Fruit fly (Drosophila melanogaster) whole organism, embryonic: ENCODE data around the gene Plap.

ENCODE experiments used
- ATbp ChIP-seq: fragments of 200-800 bp; sonication (Bioruptor generic); optimal IDR thresholded peaks from 2 replicates; lab custom pipeline; 2017; ENCODE audit warnings: missing biosample characterization, mild to moderate bottlenecking, missing genetic modification characterization, missing genetic modification reagents
- Asciz ChIP-seq: fragments of 200-800 bp; sonication (Bioruptor generic); optimal IDR thresholded peaks from 2 replicates; lab custom pipeline; 2017; ENCODE audit warnings: missing biosample characterization, mild to moderate bottlenecking, missing genetic modification characterization, missing genetic modification reagents
- Bdp1 ChIP-seq: fragments of 200-800 bp; sonication (Bioruptor generic); optimal IDR thresholded peaks from 3 replicates; lab custom pipeline; 2016; ENCODE audit warnings: missing biosample characterization, missing genetic modification characterization
- BtbVII ChIP-seq: fragments of 200-800 bp; sonication (Bioruptor generic); optimal IDR thresholded peaks from 3 replicates; lab custom pipeline; 2017; ENCODE audit warnings: missing biosample characterization, mild to moderate bottlenecking, missing genetic modification characterization
- CG10274 ChIP-seq: fragments of 200-800 bp; sonication (Bioruptor generic); optimal IDR thresholded peaks from 3 replicates; lab custom pipeline; 2017; ENCODE audit warnings: missing biosample characterization, mild to moderate bottlenecking, missing genetic modification characterization
- CG11247 ChIP-seq: fragments of 200-800 bp; sonication (Bioruptor generic); IDR thresholded peaks from 2 replicates; pipeline ENCODE4 v1.3.6; 2022; ENCODE audit warnings: missing biosample characterization, missing genetic modification characterization
- CG11504 ChIP-seq: fragments of 200-800 bp; sonication (Bioruptor generic); optimal IDR thresholded peaks from 3 replicates; lab custom pipeline; 2019; ENCODE audit warnings: missing biosample characterization, mild to moderate bottlenecking, missing genetic modification characterization, moderate library complexity
- CG11696 ChIP-seq: fragments of 200-800 bp; sonication (Bioruptor generic); IDR thresholded peaks from 2 replicates; pipeline ENCODE4 v1.3.6; 2022; ENCODE audit warnings: missing biosample characterization, missing genetic modification characterization
- CG12236 ChIP-seq: fragments of 200-800 bp; sonication (Bioruptor generic); optimal IDR thresholded peaks from 2 replicates; lab custom pipeline; 2016; ENCODE audit warnings: missing biosample characterization, missing genetic modification characterization
- CG13123 ChIP-seq: fragments of 200-800 bp; sonication (Bioruptor generic); optimal IDR thresholded peaks from 2 replicates; lab custom pipeline; 2016; ENCODE audit warnings: missing biosample characterization, missing genetic modification characterization
- CG13287 ChIP-seq: fragments of 200-800 bp; sonication (Bioruptor generic); IDR thresholded peaks from 2 replicates; pipeline ENCODE4 v1.3.6; 2022; ENCODE audit warnings: missing biosample characterization, missing genetic modification characterization; ENCODE audit not compliant: partially characterized antibody
- CG1602 ChIP-seq: fragments of 200-800 bp; sonication (Bioruptor generic); optimal IDR thresholded peaks from 3 replicates; lab custom pipeline; 2016; ENCODE audit warnings: missing biosample characterization, missing genetic modification characterization
- CG16815 ChIP-seq: fragments of 200-800 bp; sonication (Bioruptor generic); optimal IDR thresholded peaks from 3 replicates; lab custom pipeline; 2017; ENCODE audit warnings: missing biosample characterization, mild to moderate bottlenecking, missing genetic modification characterization
- CG17612 ChIP-seq: fragments of 200-800 bp; sonication (Bioruptor generic); IDR thresholded peaks from 2 replicates; pipeline ENCODE4 v1.3.6; 2022; ENCODE audit warnings: missing biosample characterization, missing genetic modification characterization
- CG18764 ChIP-seq: fragments of 200-800 bp; sonication (Bioruptor generic); optimal IDR thresholded peaks from 3 replicates; lab custom pipeline; 2016; ENCODE audit warnings: missing biosample characterization, missing genetic modification characterization
- CG33557 ChIP-seq: fragments of 200-800 bp; sonication (Bioruptor generic); optimal IDR thresholded peaks from 2 replicates; lab custom pipeline; 2019; ENCODE audit warnings: missing biosample characterization, mild to moderate bottlenecking, missing genetic modification characterization, moderate library complexity
- CG5245 ChIP-seq: fragments of 200-800 bp; sonication (Bioruptor generic); optimal IDR thresholded peaks from 3 replicates; lab custom pipeline; 2016; ENCODE audit warnings: missing biosample characterization, missing genetic modification characterization
- CG5953 ChIP-seq: fragments of 200-800 bp; sonication (Bioruptor generic); IDR thresholded peaks from 2 replicates; pipeline ENCODE4 v1.3.6; 2022; ENCODE audit warnings: missing biosample characterization, missing genetic modification characterization
- CG7786 ChIP-seq: fragments of 200-800 bp; sonication (Bioruptor generic); optimal IDR thresholded peaks from 2 replicates; lab custom pipeline; 2016; ENCODE audit warnings: missing biosample characterization, missing genetic modification characterization
- CG7839 ChIP-seq: fragments of 200-800 bp; sonication (Bioruptor generic); optimal IDR thresholded peaks from 3 replicates; lab custom pipeline; 2018; ENCODE audit warnings: missing biosample characterization, mild to moderate bottlenecking, missing genetic modification characterization, moderate library complexity
- CG8478 ChIP-seq: fragments of >200 bp; optimal IDR thresholded peaks from 2 replicates; lab custom pipeline; 2018
- CkIIα-i1 ChIP-seq: fragments of 200-800 bp; sonication (Bioruptor generic); IDR thresholded peaks from 2 replicates; pipeline ENCODE4 v1.3.6; 2022; ENCODE audit warnings: missing biosample characterization, missing genetic modification characterization
- Dll ChIP-seq: fragments of 200-800 bp; sonication (Bioruptor generic); IDR thresholded peaks from 4 replicates; pipeline ENCODE4 v1.3.6; 2022; ENCODE audit warnings: missing biosample characterization, missing genetic modification characterization; ENCODE audit not compliant: partially characterized antibody
- Fer3 ChIP-seq: fragments of 200-800 bp; sonication (Bioruptor generic); optimal IDR thresholded peaks from 2 replicates; lab custom pipeline; 2018; ENCODE audit warnings: missing biosample characterization, mild to moderate bottlenecking, missing genetic modification characterization, moderate library complexity
- GATAe ChIP-seq: fragments of 200-800 bp; sonication (Bioruptor generic); conservative IDR thresholded peaks from 2 replicates; pipeline ENCODE4 v1.3.6; 2022; ENCODE audit warnings: missing biosample characterization, missing genetic modification characterization
- HLH4C ChIP-seq: fragments of 200-800 bp; sonication (Bioruptor generic); IDR thresholded peaks from 3 replicates; pipeline ENCODE4 v1.3.6; 2022; ENCODE audit warnings: missing biosample characterization, missing genetic modification characterization; ENCODE audit not compliant: partially characterized antibody
- HLHmδ ChIP-seq: fragments of 200-800 bp; sonication (Bioruptor generic); optimal IDR thresholded peaks from 2 replicates; lab custom pipeline; 2018; ENCODE audit warnings: missing biosample characterization, mild to moderate bottlenecking, missing genetic modification characterization, moderate library complexity
- MTF-1 ChIP-seq: fragments of 200-800 bp; sonication (Bioruptor generic); optimal IDR thresholded peaks from 2 replicates; lab custom pipeline; 2018; ENCODE audit warnings: missing biosample characterization, mild to moderate bottlenecking, missing genetic modification characterization, borderline replicate concordance
- Myb ChIP-seq: fragments of 200-800 bp; sonication (Bioruptor generic); optimal IDR thresholded peaks from 2 replicates; lab custom pipeline; 2016; ENCODE audit warnings: missing biosample characterization, missing genetic modification characterization
- Pdp1 ChIP-seq, 2 experiments: fragments of 200-800 bp; sonication (Bioruptor generic); optimal IDR thresholded peaks; 3 replicates each; lab custom pipeline; 2016; ENCODE audit warnings: missing biosample characterization in 2 of 2, missing genetic modification characterization in 2 of 2, mild to moderate bottlenecking in 1 of 2, moderate library complexity in 1 of 2
- Sox102F ChIP-seq: fragments of 200-800 bp; sonication (Bioruptor generic); optimal IDR thresholded peaks from 2 replicates; lab custom pipeline; 2018; ENCODE audit warnings: missing biosample characterization, mild to moderate bottlenecking, missing genetic modification characterization, moderate library complexity
- Ssrp ChIP-seq: fragments of 200-800 bp; sonication (Bioruptor generic); optimal IDR thresholded peaks from 2 replicates; lab custom pipeline; 2018; ENCODE audit warnings: missing biosample characterization, mild to moderate bottlenecking, missing genetic modification characterization, moderate library complexity
- Trl ChIP-seq, 3 experiments: fragments of >200 bp in 2 of 3; fragments of 200-800 bp in 1 of 3; sonication (Bioruptor generic) in 1 of 3; optimal IDR thresholded peaks; 2 replicates in 1 of 3; 3 replicates in 2 of 3; lab custom pipeline; 2016 to 2017; ENCODE audit warnings: missing biosample characterization in 1 of 3, missing genetic modification characterization in 1 of 3
- ac ChIP-seq: fragments of 200-800 bp; sonication (Bioruptor generic); optimal IDR thresholded peaks from 3 replicates; lab custom pipeline; 2017; ENCODE audit warnings: missing biosample characterization, mild to moderate bottlenecking, missing genetic modification characterization
- chm ChIP-seq: fragments of 200-800 bp; sonication (Bioruptor generic); IDR thresholded peaks from 2 replicates; pipeline ENCODE4 v1.3.6; 2022; ENCODE audit warnings: missing biosample characterization, missing genetic modification characterization
- dm ChIP-seq: fragments of 200-800 bp; sonication (Bioruptor generic); optimal IDR thresholded peaks from 3 replicates; lab custom pipeline; 2016; ENCODE audit warnings: missing biosample characterization, missing genetic modification characterization
- ewg ChIP-seq: fragments of 200-800 bp; sonication (Bioruptor generic); optimal IDR thresholded peaks from 3 replicates; lab custom pipeline; 2017; ENCODE audit warnings: mild to moderate bottlenecking, missing biosample characterization, missing genetic modification reagents, missing genetic modification characterization
- hbn ChIP-seq: fragments of 200-800 bp; sonication (Bioruptor generic); IDR thresholded peaks from 2 replicates; pipeline ENCODE4 v1.3.6; 2022; ENCODE audit warnings: missing biosample characterization, missing genetic modification characterization; ENCODE audit not compliant: partially characterized antibody
- inv ChIP-seq: fragments of 200-800 bp; sonication (Bioruptor generic); IDR thresholded peaks from 2 replicates; pipeline ENCODE4 v1.3.6; 2022; ENCODE audit warnings: missing biosample characterization, missing genetic modification characterization; ENCODE audit not compliant: partially characterized antibody
- lilli ChIP-seq: fragments of 200-800 bp; sonication (Bioruptor generic); optimal IDR thresholded peaks from 3 replicates; lab custom pipeline; 2016; ENCODE audit warnings: missing biosample characterization, missing genetic modification characterization
- nerfin-2 ChIP-seq: fragments of 200-800 bp; sonication (Bioruptor generic); IDR thresholded peaks from 2 replicates; pipeline ENCODE4 v1.3.6; 2022; ENCODE audit warnings: missing biosample characterization, missing genetic modification characterization; ENCODE audit not compliant: partially characterized antibody
- onecut ChIP-seq: fragments of 200-800 bp; sonication (Bioruptor generic); IDR thresholded peaks from 2 replicates; pipeline ENCODE4 v1.3.6; 2022; ENCODE audit warnings: missing biosample characterization, missing genetic modification characterization
- org-1 ChIP-seq: fragments of 200-800 bp; sonication (Bioruptor generic); optimal IDR thresholded peaks from 2 replicates; lab custom pipeline; 2017; ENCODE audit warnings: missing biosample characterization, missing genetic modification characterization
- repo ChIP-seq: fragments of 200-800 bp; sonication (Bioruptor generic); optimal IDR thresholded peaks from 2 replicates; lab custom pipeline; 2016; ENCODE audit warnings: missing biosample characterization, missing genetic modification characterization
- sens-2 ChIP-seq: fragments of 200-800 bp; sonication (Bioruptor generic); IDR thresholded peaks from 2 replicates; pipeline ENCODE4 v1.3.6; 2022; ENCODE audit warnings: missing biosample characterization, missing genetic modification characterization
- tgo ChIP-seq: fragments of 200-800 bp; sonication (Bioruptor generic); IDR thresholded peaks from 3 replicates; pipeline ENCODE4 v1.3.6; 2022; ENCODE audit warnings: missing biosample characterization, missing genetic modification characterization
- wek ChIP-seq: fragments of 200-800 bp; sonication (Bioruptor generic); optimal IDR thresholded peaks from 3 replicates; lab custom pipeline; 2018; ENCODE audit warnings: missing biosample characterization, mild to moderate bottlenecking, missing genetic modification characterization, moderate library complexity
- yki ChIP-seq: fragments of >200 bp; optimal IDR thresholded peaks from 3 replicates; lab custom pipeline; 2018
- zen2 ChIP-seq: fragments of 200-800 bp; sonication (Bioruptor generic); IDR thresholded peaks from 3 replicates; pipeline ENCODE4 v1.3.6; 2022; ENCODE audit warnings: missing biosample characterization, missing genetic modification characterization; ENCODE audit not compliant: partially characterized antibody
- zfh1 ChIP-seq: fragments of 200-800 bp; sonication (Bioruptor generic); IDR thresholded peaks from 3 replicates; pipeline ENCODE4 v1.3.6; 2022; ENCODE audit warnings: missing biosample characterization, missing genetic modification characterization

The Plap gene

dm6 chr2L:1217892-1218473 lies 47.8 kb upstream of the Plap start (continued):
- no peak for TF ChIP-seq zfh1 (GFP tag; lab: Robert Waterston, UW)
- TF ChIP-seq CG8478 = no peak
- no peak for TF ChIP-seq Pdp1 (GFP tag; optimal IDR thresholded peaks at IDR 0.05; lab: Kevin White, UChicago)
- TF ChIP-seq onecut (GFP tag; lab: Robert Waterston, UW) = no peak
- no peak for TF ChIP-seq Fer3 (tag; lab: Kevin White, UChicago)
- no peak for TF ChIP-seq CG18764 (GFP tag; lab: Kevin White, UChicago)
- TF ChIP-seq CG7839 (tag; lab: Kevin White, UChicago) = peak; percentile 40
- no peak for TF ChIP-seq wek (GFP tag; lab: Kevin White, UChicago)
- TF ChIP-seq Bdp1 (GFP tag; lab: Kevin White, UChicago) = no peak
- peak; percentile 56; the same call in 1 of the 2 replicates for TF ChIP-seq CG5953 (GFP tag; lab: Robert Waterston, UW)
- no peak for TF ChIP-seq dm (GFP tag; lab: Kevin White, UChicago)
- no peak for TF ChIP-seq CG11247 (GFP tag; lab: Robert Waterston, UW)
- no peak for TF ChIP-seq yki (lab: Kevin White, UChicago)
- TF ChIP-seq MTF-1 (GFP tag; lab: Kevin White, UChicago) = no peak
- peak; percentile 24; the same call in 1 of the 3 replicates for TF ChIP-seq tgo (GFP tag; lab: Robert Waterston, UW)
- peak; percentile 15 for TF ChIP-seq CG1602 (GFP tag; lab: Kevin White, UChicago)
- TF ChIP-seq CG13123 (GFP tag; lab: Kevin White, UChicago) = no peak
- no peak; the same call in 1 of the 2 replicates for TF ChIP-seq GATAe (GFP tag; lab: Robert Waterston, UW)
- no peak for TF ChIP-seq CG10274
- no peak for TF ChIP-seq lilli
- TF ChIP-seq org-1 = no peak
- no peak for TF ChIP-seq Myb (GFP tag; lab: Kevin White, UChicago)
- no peak for TF ChIP-seq BtbVII (GFP tag; lab: Kevin White, UChicago)
- TF ChIP-seq CG5245 (GFP tag; lab: Kevin White, UChicago) = no peak
- TF ChIP-seq Trl (optimal IDR thresholded peaks at IDR 0.05; lab: Kevin White, UChicago) = no peak
- TF ChIP-seq Trl (GFP tag; optimal IDR thresholded peaks at IDR 0.05; lab: Kevin White, UChicago) = no peak
- no peak for TF ChIP-seq inv (GFP tag; lab: Robert Waterston, UW)
- peak; percentile 61 for TF ChIP-seq ATbp (GFP tag; lab: Kevin White, UChicago)
- no peak for TF ChIP-seq Dll (GFP tag; lab: Robert Waterston, UW)
- TF ChIP-seq zen2 (GFP tag; lab: Robert Waterston, UW) = no peak
- no peak for TF ChIP-seq CG7786 (GFP tag; lab: Kevin White, UChicago)
- TF ChIP-seq ewg (GFP tag; lab: Kevin White, UChicago) = no peak
- TF ChIP-seq hbn (GFP tag; lab: Robert Waterston, UW) = no peak
- no peak for TF ChIP-seq chm (GFP tag; lab: Robert Waterston, UW)
- no peak for TF ChIP-seq HLHmδ (GFP tag; lab: Kevin White, UChicago)
- TF ChIP-seq HLH4C (GFP tag; lab: Robert Waterston, UW) = no peak
- TF ChIP-seq CG11504 (tag; lab: Kevin White, UChicago) = no peak
- no peak for TF ChIP-seq CG12236 (GFP tag; lab: Kevin White, UChicago)
- TF ChIP-seq Ssrp (tag; lab: Kevin White, UChicago) = no peak
- no peak for TF ChIP-seq Asciz
- peak; percentile 20 for TF ChIP-seq CG16815 (GFP tag; lab: Kevin White, UChicago)
- no peak for TF ChIP-seq repo (GFP tag; lab: Kevin White, UChicago)
- no peak for TF ChIP-seq CG33557 (GFP tag; lab: Kevin White, UChicago)
- TF ChIP-seq CG13287 (GFP tag; lab: Robert Waterston, UW) = no peak
- TF ChIP-seq CG11696 = no peak
- no peak for TF ChIP-seq nerfin-2 (GFP tag; lab: Robert Waterston, UW)
- TF ChIP-seq CkIIα-i1 (GFP tag; lab: Robert Waterston, UW) = no peak
- TF ChIP-seq Sox102F = peak; percentile 83
- TF ChIP-seq sens-2 (GFP tag; lab: Robert Waterston, UW) = no peak
- no peak for TF ChIP-seq ac (GFP tag; lab: Kevin White, UChicago)
- no peak for TF ChIP-seq CG17612 (GFP tag; lab: Robert Waterston, UW)
